Worm (Caenorhabditis elegans): ENCODE measurements around the gene T27E4.5.

Gene T27E4.5

ce11 chrV:9098280-9098973 lies 28.8 kb upstream of the T27E4.5 start, which contains the start of gene F21C10.9:
TSS of gene F21C10.9 (minus strand) at chrV:9098696.
- no peak for TF ChIP-seq lin-13 (GFP tag; optimal IDR thresholded peaks at IDR 0.05)
- no peak for TF ChIP-seq efl-3 (GFP tag; optimal IDR thresholded peaks at IDR 0.05)
- no peak for TF ChIP-seq fos-1 (tag; optimal IDR thresholded peaks at IDR 0.05)
- TF ChIP-seq isw-1 (GFP tag; IDR thresholded peaks at IDR 0.05) = no peak
- TF ChIP-seq nhr-20 (tag; optimal IDR thresholded peaks at IDR 0.05) = peak; percentile 57
- no peak for TF ChIP-seq sptf-1 (tag; optimal IDR thresholded peaks at IDR 0.05)
- no peak for TF ChIP-seq ces-1 (GFP tag; optimal IDR thresholded peaks at IDR 0.05)
- no peak for TF ChIP-seq unc-86 (tag; optimal IDR thresholded peaks at IDR 0.05)
- no peak for TF ChIP-seq sup-37 (GFP tag; optimal IDR thresholded peaks at IDR 0.05)
- TF ChIP-seq aha-1 (tag; optimal IDR thresholded peaks at IDR 0.05) = no peak
- TF ChIP-seq lir-3 (tag; optimal IDR thresholded peaks at IDR 0.05; ENCODE audit: poor library complexity) = no peak
- TF ChIP-seq zip-4 (GFP tag; optimal IDR thresholded peaks at IDR 0.05) = no peak
- TF ChIP-seq sox-4 (tag; optimal IDR thresholded peaks at IDR 0.05) = no peak
- no peak for TF ChIP-seq unc-130 (tag; optimal IDR thresholded peaks at IDR 0.05)
- no peak for TF ChIP-seq ceh-88 (GFP tag; IDR thresholded peaks at IDR 0.05)
- no peak for TF ChIP-seq tbx-2 (tag; optimal IDR thresholded peaks at IDR 0.05)
- TF ChIP-seq egl-13 (tag; optimal IDR thresholded peaks at IDR 0.05) = no peak
- TF ChIP-seq mep-1 (tag; optimal IDR thresholded peaks at IDR 0.05) = no peak
- no peak for TF ChIP-seq lsy-2 (tag; optimal IDR thresholded peaks at IDR 0.05)
- TF ChIP-seq C34B4.2 (tag; optimal IDR thresholded peaks at IDR 0.05) = no peak
- TF ChIP-seq fkh-10 (GFP tag; optimal IDR thresholded peaks at IDR 0.05) = no peak
- TF ChIP-seq Y116A8C.19 (tag; optimal IDR thresholded peaks at IDR 0.05; ENCODE audit: borderline replicate concordance) = no peak
- no peak for TF ChIP-seq ceh-82 (tag; optimal IDR thresholded peaks at IDR 0.05)
- TF ChIP-seq aly-2 (tag; optimal IDR thresholded peaks at IDR 0.05) = no peak
- no peak for TF ChIP-seq ets-5 (GFP tag; IDR thresholded peaks at IDR 0.05)
- no peak for TF ChIP-seq irx-1 (tag; optimal IDR thresholded peaks at IDR 0.05)
- TF ChIP-seq ztf-4 (tag; optimal IDR thresholded peaks at IDR 0.05) = no peak
- TF ChIP-seq swsn-7 (tag; optimal IDR thresholded peaks at IDR 0.05) = no peak
- TF ChIP-seq skn-1 (tag; optimal IDR thresholded peaks at IDR 0.05) = no peak
- no peak for TF ChIP-seq xbp-1 (tag; optimal IDR thresholded peaks at IDR 0.05)
- TF ChIP-seq alr-1 (tag; optimal IDR thresholded peaks at IDR 0.05; ENCODE audit: borderline replicate concordance) = no peak
- TF ChIP-seq nhr-19 (GFP tag; conservative IDR thresholded peaks at IDR 0.05) = peak; percentile 58
- TF ChIP-seq ceh-63 (GFP tag; optimal IDR thresholded peaks at IDR 0.05) = no peak
- no peak for TF ChIP-seq jun-1 (tag; optimal IDR thresholded peaks at IDR 0.05)
- no peak for TF ChIP-seq efl-1 (optimal IDR thresholded peaks at IDR 0.05)
- peak in 1 of 2 experiments; percentile 53 for TF ChIP-seq efl-1 (GFP tag; optimal IDR thresholded peaks at IDR 0.05 in 1 of 2)
- TF ChIP-seq pag-3 (tag; optimal IDR thresholded peaks at IDR 0.05; ENCODE audit: borderline replicate concordance, insufficient read depth) = no peak
- no peak for TF ChIP-seq nhr-77 (tag; optimal IDR thresholded peaks at IDR 0.05)
- no peak for TF ChIP-seq zag-1 (tag; optimal IDR thresholded peaks at IDR 0.05)
- no peak for TF ChIP-seq ama-1 (optimal IDR thresholded peaks at IDR 0.05)
- TF ChIP-seq nhr-47 (tag; optimal IDR thresholded peaks at IDR 0.05) = no peak
- TF ChIP-seq tlp-1 (tag; optimal IDR thresholded peaks at IDR 0.05) = no peak
- TF ChIP-seq hpl-2 (GFP tag; optimal IDR thresholded peaks at IDR 0.05) = no peak
- peak in 1 of 6 experiments; percentile 8 for TF ChIP-seq elt-3 (tag; optimal IDR thresholded peaks at IDR 0.05)
- TF ChIP-seq blmp-1 (tag; optimal IDR thresholded peaks at IDR 0.05) = peak; percentile 4
- no peak for TF ChIP-seq mef-2 (tag; optimal IDR thresholded peaks at IDR 0.05)
- no peak for TF ChIP-seq nhr-237 (tag; optimal IDR thresholded peaks at IDR 0.05)
- TF ChIP-seq pqm-1 (tag; optimal IDR thresholded peaks at IDR 0.05) = no peak
- no peak for TF ChIP-seq C04F5.9 (tag; optimal IDR thresholded peaks at IDR 0.05)
- peak in 1 of 2 experiments; percentile 50 for TF ChIP-seq lin-35 (GFP tag; optimal IDR thresholded peaks at IDR 0.05)
- no peak for TF ChIP-seq F16B12.6 (tag; optimal IDR thresholded peaks at IDR 0.05)
- TF ChIP-seq snu-23 (GFP tag; optimal IDR thresholded peaks at IDR 0.05) = peak; percentile 7
- TF ChIP-seq mdl-1 (tag; optimal IDR thresholded peaks at IDR 0.05) = peak in 1 of 2 experiments; percentile 16
- TF ChIP-seq dsc-1 (tag; optimal IDR thresholded peaks at IDR 0.05) = no peak
